Fruit fly (Drosophila melanogaster): ENCODE data around the gene FMRFaR.

The FMRFaR gene

DNA sequence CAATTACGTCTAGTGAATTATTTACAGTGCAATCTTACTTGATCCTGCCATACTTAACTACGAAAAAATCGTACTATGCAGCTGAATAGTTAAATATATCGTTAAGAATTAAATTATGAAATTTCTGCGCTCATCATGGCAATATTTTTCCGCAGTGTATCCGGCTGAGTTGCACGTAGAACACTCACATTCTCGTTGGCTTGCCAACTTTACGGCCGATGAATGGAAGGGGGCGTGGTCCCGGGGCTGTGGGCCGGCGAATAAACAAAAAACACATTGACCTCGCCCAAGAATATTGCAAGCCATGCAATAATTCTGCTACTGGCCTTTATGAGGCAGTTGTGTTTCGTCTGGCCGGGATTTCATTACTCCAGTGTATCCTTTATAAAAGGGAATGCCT lies 13.8 kb upstream of the FMRFaR start (continued):
- TF ChIP-seq ttk (GFP tag; IDR thresholded peaks at IDR 0.05), result 0 out of 2 replicates have a peak, but pooled peaks have one; percentile 6
- peak; percentile 54 for TF ChIP-seq lab (GFP tag; optimal IDR thresholded peaks at IDR 0.05)
- no peak for TF ChIP-seq ro (GFP tag; IDR thresholded peaks at IDR 0.05)

- no peak for TF ChIP-seq wor (GFP tag; IDR thresholded peaks at IDR 0.05)
- TF ChIP-seq kay (GFP tag; optimal IDR thresholded peaks at IDR 0.05), result no peak
- no peak for TF ChIP-seq CG6765 (GFP tag; optimal IDR thresholded peaks at IDR 0.05)
- TF ChIP-seq CG17612 (GFP tag; IDR thresholded peaks at IDR 0.05), result no peak
- no peak for TF ChIP-seq chif (GFP tag; optimal IDR thresholded peaks at IDR 0.05)
- no peak for TF ChIP-seq CG32767 (GFP tag; IDR thresholded peaks at IDR 0.05)
- TF ChIP-seq bowl (GFP tag; IDR thresholded peaks at IDR 0.05), result no peak
- TF ChIP-seq Opbp (GFP tag; IDR thresholded peaks at IDR 0.05; ENCODE audit: partially characterized antibody), result no peak
- TF ChIP-seq Side (GFP tag; optimal IDR thresholded peaks at IDR 0.05), result no peak
- TF ChIP-seq CG11456 (GFP tag; IDR thresholded peaks at IDR 0.05), result no peak
- no peak for TF ChIP-seq Gsc (GFP tag; IDR thresholded peaks at IDR 0.05)
- TF ChIP-seq lbe (GFP tag; optimal IDR thresholded peaks at IDR 0.05), result no peak
- no peak for TF ChIP-seq CG17568 (GFP tag; optimal IDR thresholded peaks at IDR 0.05)
- no peak for TF ChIP-seq salm (tag; optimal IDR thresholded peaks at IDR 0.05)
- TF ChIP-seq corto (GFP tag; optimal IDR thresholded peaks at IDR 0.05), result no peak
- no peak for TF ChIP-seq sima (GFP tag; optimal IDR thresholded peaks at IDR 0.05)
- TF ChIP-seq CG10979 (tag; optimal IDR thresholded peaks at IDR 0.05), result no peak
- TF ChIP-seq gcm (GFP tag; optimal IDR thresholded peaks at IDR 0.05), result no peak
Measured at dm6 chr3L:2994872-2995271, 6.6 kb upstream of the FMRFaR start, which contains the start of gene CG2113. Gene CG2113, plus strand, starts transcription at chr3L:2995172.

DNA sequence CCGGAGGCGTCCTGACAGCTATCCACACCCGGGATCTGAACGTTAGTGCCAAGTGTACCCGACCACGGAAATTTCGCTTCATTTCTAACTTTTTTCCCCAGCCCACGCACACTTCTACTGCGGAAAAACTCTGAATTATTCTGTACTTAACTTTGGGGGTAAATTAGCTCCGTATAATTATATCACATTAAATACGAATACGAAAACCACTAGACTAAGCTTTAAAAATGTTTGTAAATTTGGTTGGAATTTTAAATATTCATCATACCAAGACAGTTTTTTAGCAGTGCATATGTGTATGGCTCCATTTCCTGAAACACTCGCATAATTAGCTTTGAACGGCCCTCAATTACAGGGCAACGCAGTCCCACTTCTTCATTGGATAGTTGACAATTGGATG lies 12.0 kb downstream of the FMRFaR start:
- TF ChIP-seq danr (GFP tag; IDR thresholded peaks at IDR 0.05) (no peak), Ets65A (GFP tag) (peak; percentile 69), esg (GFP tag; conservative IDR thresholded peaks at IDR 0.05) (peak; percentile 23; the same call in 1 of the 2 replicates), cg (GFP tag; optimal IDR thresholded peaks at IDR 0.05) (no peak), mirr (GFP tag; optimal IDR thresholded peaks at IDR 0.05) (no peak), CG10979 (tag; optimal IDR thresholded peaks at IDR 0.05) (no peak), Dbx (GFP tag; IDR thresholded peaks at IDR 0.05) (0 out of 3 replicates have a peak, but pooled peaks have one; percentile 14), CG10366 (GFP tag; IDR thresholded peaks at IDR 0.05) (no peak), slbo (GFP tag; IDR thresholded peaks at IDR 0.05) (peak; percentile 57), usp (GFP tag; optimal IDR thresholded peaks at IDR 0.05) (no peak), HLH3B (GFP tag; IDR thresholded peaks at IDR 0.05) (0 out of 2 replicates have a peak, but pooled peaks have one; percentile 24), Opbp (GFP tag; IDR thresholded peaks at IDR 0.05; ENCODE audit: partially characterized antibody) (no peak), CG2889 (GFP tag; IDR thresholded peaks at IDR 0.05) (0 out of 3 replicates have a peak, but pooled peaks have one; percentile 15), CG8388 (GFP tag; optimal IDR thresholded peaks at IDR 0.05) (no peak), CG18599 (GFP tag; optimal IDR thresholded peaks at IDR 0.05) (peak; percentile 42), lab (GFP tag; optimal IDR thresholded peaks at IDR 0.05) (peak; percentile 15), CG11504 (tag; optimal IDR thresholded peaks at IDR 0.05) (peak; percentile 11), Aef1 (GFP tag; IDR thresholded peaks at IDR 0.05) (no peak), Hey (tag; optimal IDR thresholded peaks at IDR 0.05) (no peak), CG2678 (tag; optimal IDR thresholded peaks at IDR 0.05) (peak; percentile 7), CG15269 (tag; optimal IDR thresholded peaks at IDR 0.05) (no peak), Bdp1 (GFP tag; optimal IDR thresholded peaks at IDR 0.05) (no peak), tgo (GFP tag; IDR thresholded peaks at IDR 0.05) (no peak)
